Fruit fly (Drosophila melanogaster): ENCODE data around the gene CG1116.

The CG1116 gene

dm6 chr3R:5215334-5216307, 3.8 kb upstream of the CG1116 start (continued):
- peak; percentile 68 for TF ChIP-seq nmo (GFP tag; optimal IDR thresholded peaks at IDR 0.05)
- peak; percentile 99 for TF ChIP-seq wek (GFP tag; optimal IDR thresholded peaks at IDR 0.05)
- TF ChIP-seq btn (GFP tag; optimal IDR thresholded peaks at IDR 0.05) = peak; percentile 99
- TF ChIP-seq CG1024 (GFP tag; IDR thresholded peaks at IDR 0.05) = peak; percentile 98
- peak; percentile 99 for TF ChIP-seq NK7.1 (GFP tag; optimal IDR thresholded peaks at IDR 0.05)
- TF ChIP-seq HHEX (GFP tag; optimal IDR thresholded peaks at IDR 0.05) = peak; percentile 98
- peak; percentile 77 for TF ChIP-seq lbe (GFP tag; optimal IDR thresholded peaks at IDR 0.05)
- peak; percentile 82 for TF ChIP-seq CG34422 (GFP tag; IDR thresholded peaks at IDR 0.05)
- TF ChIP-seq Kr (GFP tag; optimal IDR thresholded peaks at IDR 0.05) = peak; percentile 100
- peak; percentile 96 for TF ChIP-seq ems (GFP tag; optimal IDR thresholded peaks at IDR 0.05)
- peak; percentile 99 for TF ChIP-seq chif (GFP tag; optimal IDR thresholded peaks at IDR 0.05)
- TF ChIP-seq hbn (GFP tag; IDR thresholded peaks at IDR 0.05; ENCODE audit: partially characterized antibody) = no peak
- peak; percentile 80 for TF ChIP-seq CG2889 (GFP tag; IDR thresholded peaks at IDR 0.05)
- TF ChIP-seq Blimp-1 (GFP tag; optimal IDR thresholded peaks at IDR 0.05) = peak; percentile 98
- TF ChIP-seq Pdp1 (GFP tag; optimal IDR thresholded peaks at IDR 0.05) = peak; percentile 92 to 97
- peak; percentile 98 for TF ChIP-seq Sox100B (GFP tag; optimal IDR thresholded peaks at IDR 0.05)
- TF ChIP-seq Dip2 (GFP tag; IDR thresholded peaks at IDR 0.05) = no peak
- peak; percentile 97 for TF ChIP-seq slp2 (GFP tag; optimal IDR thresholded peaks at IDR 0.05)
- TF ChIP-seq Atf-2 (GFP tag; optimal IDR thresholded peaks at IDR 0.05) = peak; percentile 98
- peak; percentile 82; the same call in 1 of the 2 replicates for TF ChIP-seq CG14014 (GFP tag; IDR thresholded peaks at IDR 0.05)
- peak; percentile 91 for TF ChIP-seq H15 (GFP tag; IDR thresholded peaks at IDR 0.05)
- peak; percentile 93 for TF ChIP-seq CG11093 (GFP tag; IDR thresholded peaks at IDR 0.05)
- TF ChIP-seq ci (GFP tag; IDR thresholded peaks at IDR 0.05) = peak; percentile 100
- peak; percentile 98 for TF ChIP-seq tio (GFP tag; optimal IDR thresholded peaks at IDR 0.05)
- peak; percentile 72 for TF ChIP-seq CTCF (GFP tag; optimal IDR thresholded peaks at IDR 0.05)
- TF ChIP-seq row (GFP tag; IDR thresholded peaks at IDR 0.05) = peak; percentile 81
- peak; percentile 98 for TF ChIP-seq HmgD (GFP tag; optimal IDR thresholded peaks at IDR 0.05)
- peak; percentile 73 for TF ChIP-seq CG13296 (GFP tag; optimal IDR thresholded peaks at IDR 0.05)
- TF ChIP-seq Hr51 (GFP tag; optimal IDR thresholded peaks at IDR 0.05) = peak; percentile 77 to 99
- TF ChIP-seq CG14441 (GFP tag; IDR thresholded peaks at IDR 0.05) = peak; percentile 68
- TF ChIP-seq CG32772 (GFP tag; IDR thresholded peaks at IDR 0.05) = peak; percentile 86
- peak; percentile 96 for TF ChIP-seq CG4328 (GFP tag; optimal IDR thresholded peaks at IDR 0.05)
- TF ChIP-seq abd-A (tag; optimal IDR thresholded peaks at IDR 0.05) = peak; percentile 13
- TF ChIP-seq odd (GFP tag; optimal IDR thresholded peaks at IDR 0.05) = peak; percentile 97
- TF ChIP-seq en (GFP tag; optimal IDR thresholded peaks at IDR 0.05) = peak; percentile 97
- TF ChIP-seq Dek (tag; optimal IDR thresholded peaks at IDR 0.05) = peak; percentile 74
- peak; percentile 91 for TF ChIP-seq CG31441 (GFP tag; IDR thresholded peaks at IDR 0.05)
- TF ChIP-seq CG9609 (GFP tag; optimal IDR thresholded peaks at IDR 0.05) = peak; percentile 97
- TF ChIP-seq CG12155 (GFP tag; optimal IDR thresholded peaks at IDR 0.05) = peak; percentile 79
- TF ChIP-seq D19A (tag; optimal IDR thresholded peaks at IDR 0.05) = peak; percentile 91
- TF ChIP-seq Sry-δ (GFP tag; optimal IDR thresholded peaks at IDR 0.05) = peak; percentile 81
- TF ChIP-seq Scr (GFP tag; IDR thresholded peaks at IDR 0.05; ENCODE audit: partially characterized antibody) = no peak
- no peak for TF ChIP-seq D19B (GFP tag; optimal IDR thresholded peaks at IDR 0.05)
- TF ChIP-seq CG6854 (GFP tag; optimal IDR thresholded peaks at IDR 0.05) = peak; percentile 67
- peak; percentile 99 for TF ChIP-seq CG11723 (GFP tag; optimal IDR thresholded peaks at IDR 0.05)
- no peak for TF ChIP-seq inv (GFP tag; IDR thresholded peaks at IDR 0.05; ENCODE audit: partially characterized antibody)
- TF ChIP-seq eve (GFP tag; optimal IDR thresholded peaks at IDR 0.05) = peak in 1 of 2 experiments; percentile 25
- TF ChIP-seq Xbp1 (GFP tag; optimal IDR thresholded peaks at IDR 0.05) = peak; percentile 86
